Worm (Caenorhabditis elegans): Measurements from ENCODE around the gene F38H4.4.

F38H4.4 gene

ce11 chrIV:11821591-11822361 lies 26.3 kb upstream of the F38H4.4 start, which contains the start of the genes par-5 and M117.3:
TSS of gene par-5 (minus strand) at chrIV:11821924.
TSS of gene M117.3 (plus strand) at chrIV:11822206.
- TF ChIP-seq lin-39 (tag; optimal IDR thresholded peaks at IDR 0.05) (no peak), ceh-82 (tag; optimal IDR thresholded peaks at IDR 0.05) (peak; percentile 49 to 72 (median 69)), jun-1 (tag; optimal IDR thresholded peaks at IDR 0.05) (peak; percentile 44), nhr-28 (tag; optimal IDR thresholded peaks at IDR 0.05) (no peak), mdl-1 (tag; optimal IDR thresholded peaks at IDR 0.05) (peak in 1 of 2 experiments; percentile 88), unc-130 (tag; optimal IDR thresholded peaks at IDR 0.05) (peak; percentile 28), alr-1 (tag; optimal IDR thresholded peaks at IDR 0.05; ENCODE audit: borderline replicate concordance) (no peak), nhr-76 (tag; optimal IDR thresholded peaks at IDR 0.05) (no peak), hlh-4 (tag; optimal IDR thresholded peaks at IDR 0.05) (no peak), efl-1 (optimal IDR thresholded peaks at IDR 0.05) (peak; percentile 53 to 62), efl-1 (GFP tag; optimal IDR thresholded peaks at IDR 0.05 in 1 of 2) (peak; percentile 57 to 90), hpl-2 (GFP tag; optimal IDR thresholded peaks at IDR 0.05) (no peak), lin-35 (GFP tag; optimal IDR thresholded peaks at IDR 0.05) (peak; percentile 63 to 71), fkh-8 (tag; optimal IDR thresholded peaks at IDR 0.05) (peak; percentile 94), dsc-1 (tag; optimal IDR thresholded peaks at IDR 0.05) (peak; percentile 57), efl-3 (GFP tag; optimal IDR thresholded peaks at IDR 0.05) (no peak), tbx-2 (tag; optimal IDR thresholded peaks at IDR 0.05) (peak; percentile 71), aly-2 (tag; optimal IDR thresholded peaks at IDR 0.05) (no peak), swsn-7 (tag; optimal IDR thresholded peaks at IDR 0.05) (peak; percentile 72), ets-5 (GFP tag; IDR thresholded peaks at IDR 0.05) (no peak), zag-1 (tag; optimal IDR thresholded peaks at IDR 0.05) (no peak), nhr-12 (tag; optimal IDR thresholded peaks at IDR 0.05) (no peak), nhr-11 (tag; optimal IDR thresholded peaks at IDR 0.05) (no peak), unc-98 (GFP tag; IDR thresholded peaks at IDR 0.05) (no peak), ceh-63 (GFP tag; optimal IDR thresholded peaks at IDR 0.05) (no peak), ceh-90 (tag; optimal IDR thresholded peaks at IDR 0.05) (no peak), unc-62 (GFP tag; optimal IDR thresholded peaks at IDR 0.05) (no peak), xbp-1 (tag; optimal IDR thresholded peaks at IDR 0.05) (peak; percentile 54), hlh-17 (GFP tag; optimal IDR thresholded peaks at IDR 0.05; ENCODE audit: borderline replicate concordance) (no peak), fos-1 (tag; optimal IDR thresholded peaks at IDR 0.05) (peak; percentile 59), sptf-1 (tag; optimal IDR thresholded peaks at IDR 0.05) (no peak), elt-3 (tag; optimal IDR thresholded peaks at IDR 0.05) (no peak), isw-1 (GFP tag; IDR thresholded peaks at IDR 0.05) (peak; percentile 74), nhr-84 (tag; optimal IDR thresholded peaks at IDR 0.05) (no peak), fkh-4 (tag; optimal IDR thresholded peaks at IDR 0.05; ENCODE audit: borderline replicate concordance) (no peak), nhr-85 (tag) (peak; percentile 68), mab-9 (GFP tag; IDR thresholded peaks at IDR 0.05) (peak; percentile 66; the same call in 1 of the 2 replicates), lsy-2 (tag; optimal IDR thresholded peaks at IDR 0.05) (peak; percentile 42 to 76), vab-15 (tag; optimal IDR thresholded peaks at IDR 0.05) (no peak), nhr-20 (tag; optimal IDR thresholded peaks at IDR 0.05) (peak; percentile 67), nhr-71 (tag; optimal IDR thresholded peaks at IDR 0.05) (peak; percentile 83), mef-2 (tag; optimal IDR thresholded peaks at IDR 0.05) (peak; percentile 0), nhr-19 (GFP tag; conservative IDR thresholded peaks at IDR 0.05) (peak; percentile 46), rnt-1 (tag; optimal IDR thresholded peaks at IDR 0.05) (peak; percentile 36), lin-14 (GFP tag; optimal IDR thresholded peaks at IDR 0.05) (peak; percentile 93), F16B12.6 (tag; optimal IDR thresholded peaks at IDR 0.05) (no peak), nhr-77 (tag; optimal IDR thresholded peaks at IDR 0.05) (no peak), mep-1 (tag; optimal IDR thresholded peaks at IDR 0.05) (peak; percentile 58), unc-30 (tag; optimal IDR thresholded peaks at IDR 0.05) (no peak), C34B4.2 (tag; optimal IDR thresholded peaks at IDR 0.05) (no peak), nhr-237 (tag; optimal IDR thresholded peaks at IDR 0.05) (no peak), C16A3.4 (tag; optimal IDR thresholded peaks at IDR 0.05) (peak; percentile 53), aha-1 (tag; optimal IDR thresholded peaks at IDR 0.05) (no peak)

Measured in whole organism, L1 larva.